Fruit fly (Drosophila melanogaster) whole organism, embryonic: Measurements from ENCODE around the gene Arfip.

Experiments used
- Atf3 ChIP-seq: fragments of 200-800 bp; sonication (Bioruptor generic); optimal IDR thresholded peaks from 3 replicates; lab custom pipeline; 2016; ENCODE audit warnings: missing biosample characterization, missing genetic modification characterization
- Bgb ChIP-seq: fragments of 200-800 bp; sonication (Bioruptor generic); IDR thresholded peaks from 2 replicates; pipeline ENCODE4 v1.3.6; 2022; ENCODE audit warnings: missing biosample characterization, missing genetic modification characterization; ENCODE audit not compliant: partially characterized antibody
- BtbVII ChIP-seq: fragments of 200-800 bp; sonication (Bioruptor generic); optimal IDR thresholded peaks from 3 replicates; lab custom pipeline; 2017; ENCODE audit warnings: missing biosample characterization, mild to moderate bottlenecking, missing genetic modification characterization
- CG10321 ChIP-seq: fragments of 200-800 bp; sonication (Bioruptor generic); IDR thresholded peaks from 2 replicates; pipeline ENCODE4 v1.3.6; 2022; ENCODE audit warnings: missing biosample characterization, missing genetic modification characterization
- CG10366 ChIP-seq: fragments of 200-800 bp; sonication (Bioruptor generic); IDR thresholded peaks from 2 replicates; pipeline ENCODE4 v1.3.6; 2022; ENCODE audit warnings: missing biosample characterization, missing genetic modification characterization
- CG10462 ChIP-seq: fragments of 200-800 bp; sonication (Bioruptor generic); optimal IDR thresholded peaks from 2 replicates; lab custom pipeline; 2016; ENCODE audit warnings: missing biosample characterization, missing genetic modification characterization
- CG10543 ChIP-seq: fragments of 200-800 bp; sonication (Bioruptor generic); optimal IDR thresholded peaks from 3 replicates; lab custom pipeline; 2017; ENCODE audit warnings: missing biosample characterization, mild to moderate bottlenecking, missing genetic modification characterization, moderate library complexity
- CG11504 ChIP-seq: fragments of 200-800 bp; sonication (Bioruptor generic); optimal IDR thresholded peaks from 3 replicates; lab custom pipeline; 2019; ENCODE audit warnings: missing biosample characterization, mild to moderate bottlenecking, missing genetic modification characterization, moderate library complexity
- CG1233 ChIP-seq: fragments of 200-800 bp; sonication (Bioruptor generic); optimal IDR thresholded peaks from 4 replicates; lab custom pipeline; 2018; ENCODE audit warnings: missing biosample characterization, mild to moderate bottlenecking, missing genetic modification characterization
- CG16815 ChIP-seq: fragments of 200-800 bp; sonication (Bioruptor generic); optimal IDR thresholded peaks from 3 replicates; lab custom pipeline; 2017; ENCODE audit warnings: missing biosample characterization, mild to moderate bottlenecking, missing genetic modification characterization
- CG30020 ChIP-seq: fragments of 200-800 bp; optimal IDR thresholded peaks from 2 replicates; lab custom pipeline; 2019; ENCODE audit warnings: missing biosample characterization, mild to moderate bottlenecking, missing genetic modification characterization, moderate library complexity
- CG33557 ChIP-seq: fragments of 200-800 bp; sonication (Bioruptor generic); optimal IDR thresholded peaks from 2 replicates; lab custom pipeline; 2019; ENCODE audit warnings: missing biosample characterization, mild to moderate bottlenecking, missing genetic modification characterization, moderate library complexity
- CG34422 ChIP-seq: fragments of 200-800 bp; sonication (Bioruptor generic); IDR thresholded peaks from 3 replicates; pipeline ENCODE4 v1.3.6; 2022; ENCODE audit warnings: missing biosample characterization, missing genetic modification characterization
- CG3726 ChIP-seq: fragments of 200-800 bp; sonication (Bioruptor generic); IDR thresholded peaks from 3 replicates; pipeline ENCODE4, ENCODE4 v1.3.6; 2022; ENCODE audit warnings: missing biosample characterization, missing genetic modification characterization
- CG4328 ChIP-seq: fragments of 200-800 bp; sonication (Bioruptor generic); optimal IDR thresholded peaks from 3 replicates; lab custom pipeline; 2017; ENCODE audit warnings: missing biosample characterization, missing genetic modification reagents, missing genetic modification characterization
- CG4424 ChIP-seq: fragments of 200-800 bp; sonication (Bioruptor generic); optimal IDR thresholded peaks from 3 replicates; lab custom pipeline; 2016; ENCODE audit warnings: missing biosample characterization, missing genetic modification characterization
- CG7987 ChIP-seq: fragments of 200-800 bp; sonication (Bioruptor generic); optimal IDR thresholded peaks from 2 replicates; lab custom pipeline; 2018; ENCODE audit warnings: missing biosample characterization, mild to moderate bottlenecking, missing genetic modification characterization, moderate library complexity
- CG8765 ChIP-seq: fragments of 200-800 bp; sonication (Bioruptor generic); IDR thresholded peaks from 2 replicates; pipeline ENCODE4 v1.3.6; 2022; ENCODE audit warnings: missing biosample characterization, missing genetic modification characterization
- CG9727 ChIP-seq: fragments of 200-800 bp; sonication (Bioruptor generic); optimal IDR thresholded peaks from 3 replicates; lab custom pipeline; 2017; ENCODE audit warnings: missing biosample characterization, mild to moderate bottlenecking, missing genetic modification characterization
- Dad ChIP-seq: fragments of 200-800 bp; sonication (Bioruptor generic); optimal IDR thresholded peaks from 3 replicates; lab custom pipeline; 2016; ENCODE audit warnings: missing biosample characterization, missing genetic modification characterization
- Dll ChIP-seq: fragments of 200-800 bp; sonication (Bioruptor generic); IDR thresholded peaks from 4 replicates; pipeline ENCODE4 v1.3.6; 2022; ENCODE audit warnings: missing biosample characterization, missing genetic modification characterization; ENCODE audit not compliant: partially characterized antibody
- Dp ChIP-seq: fragments of 200-800 bp; sonication (Bioruptor generic); optimal IDR thresholded peaks from 2 replicates; lab custom pipeline; 2018; ENCODE audit warnings: missing biosample characterization, mild to moderate bottlenecking, missing genetic modification characterization, moderate library complexity
- Drgx ChIP-seq: fragments of 200-800 bp; sonication (Bioruptor generic); IDR thresholded peaks from 2 replicates; pipeline ENCODE4 v1.3.6; 2022; ENCODE audit warnings: missing biosample characterization, missing genetic modification characterization
- E2f2 ChIP-seq: fragments of 200-800 bp; sonication (Bioruptor generic); IDR thresholded peaks from 2 replicates; pipeline ENCODE4 v1.3.6; 2022; ENCODE audit warnings: missing biosample characterization, missing genetic modification characterization
- Elba2 ChIP-seq: fragments of 200-800 bp; sonication (Bioruptor generic); optimal IDR thresholded peaks from 3 replicates; lab custom pipeline; 2016; ENCODE audit warnings: missing biosample characterization, missing genetic modification characterization
- Ets97D ChIP-seq: fragments of 200-800 bp; sonication (Bioruptor generic); optimal IDR thresholded peaks from 3 replicates; lab custom pipeline; 2016; ENCODE audit warnings: missing biosample characterization, missing genetic modification characterization
- Fer3 ChIP-seq: fragments of 200-800 bp; sonication (Bioruptor generic); optimal IDR thresholded peaks from 2 replicates; lab custom pipeline; 2018; ENCODE audit warnings: missing biosample characterization, mild to moderate bottlenecking, missing genetic modification characterization, moderate library complexity
- HLH4C ChIP-seq: fragments of 200-800 bp; sonication (Bioruptor generic); IDR thresholded peaks from 3 replicates; pipeline ENCODE4 v1.3.6; 2022; ENCODE audit warnings: missing biosample characterization, missing genetic modification characterization; ENCODE audit not compliant: partially characterized antibody
- Hmx ChIP-seq: fragments of 200-800 bp; sonication (Bioruptor generic); optimal IDR thresholded peaks from 2 replicates; lab custom pipeline; 2016; ENCODE audit warnings: missing biosample characterization, missing genetic modification characterization
- MESR4 ChIP-seq: fragments of 200-800 bp; sonication (Bioruptor generic); optimal IDR thresholded peaks from 2 replicates; lab custom pipeline; 2018; ENCODE audit warnings: missing biosample characterization, mild to moderate bottlenecking, missing genetic modification characterization, moderate library complexity
- Max ChIP-seq: fragments of 200-800 bp; sonication (Bioruptor generic); optimal IDR thresholded peaks from 2 replicates; lab custom pipeline; 2016; ENCODE audit warnings: missing biosample characterization, mild to moderate bottlenecking, missing genetic modification characterization
- Sry-δ ChIP-seq: fragments of 200-800 bp; sonication (Bioruptor generic); optimal IDR thresholded peaks from 2 replicates; lab custom pipeline; 2016; ENCODE audit warnings: missing biosample characterization, missing genetic modification characterization
- ab ChIP-seq: fragments of 200-800 bp; sonication (Bioruptor generic); optimal IDR thresholded peaks from 2 replicates; lab custom pipeline; 2016; ENCODE audit warnings: missing biosample characterization, missing genetic modification characterization
- ac ChIP-seq: fragments of 200-800 bp; sonication (Bioruptor generic); optimal IDR thresholded peaks from 3 replicates; lab custom pipeline; 2017; ENCODE audit warnings: missing biosample characterization, mild to moderate bottlenecking, missing genetic modification characterization
- cato ChIP-seq: fragments of 200-800 bp; sonication (Bioruptor generic); optimal IDR thresholded peaks from 2 replicates; lab custom pipeline; 2016; ENCODE audit warnings: missing biosample characterization, missing genetic modification characterization, borderline replicate concordance
- ftz-f1 ChIP-seq: fragments of 200-800 bp; sonication (Bioruptor generic); optimal IDR thresholded peaks from 2 replicates; lab custom pipeline; 2016; ENCODE audit warnings: missing biosample characterization, missing genetic modification characterization
- gfzf ChIP-seq: fragments of 200-800 bp; sonication (Bioruptor generic); optimal IDR thresholded peaks from 2 replicates; lab custom pipeline; 2016; ENCODE audit warnings: missing biosample characterization, mild to moderate bottlenecking, missing genetic modification characterization, moderate library complexity
- grau ChIP-seq: fragments of 200-800 bp; optimal IDR thresholded peaks from 3 replicates; lab custom pipeline; 2019; ENCODE audit warnings: missing biosample characterization, mild to moderate bottlenecking, missing genetic modification characterization, moderate library complexity
- gro ChIP-seq: fragments of 200-800 bp; sonication (Bioruptor generic); optimal IDR thresholded peaks from 2 replicates; lab custom pipeline; 2016; ENCODE audit warnings: missing biosample characterization, missing genetic modification characterization
- h ChIP-seq: fragments of >200 bp; optimal IDR thresholded peaks from 2 replicates; lab custom pipeline; 2017
- ken ChIP-seq: fragments of 200-800 bp; sonication (Bioruptor generic); IDR thresholded peaks from 3 replicates; pipeline ENCODE4 v1.3.6; 2022; ENCODE audit warnings: missing biosample characterization, missing genetic modification characterization
- lov ChIP-seq, 2 experiments: fragments of 200-800 bp in 1 of 2; fragments of >200 bp in 1 of 2; sonication (Bioruptor generic) in 1 of 2; IDR thresholded peaks in 1 of 2; optimal IDR thresholded peaks in 1 of 2; 2 replicates in 1 of 2; 3 replicates in 1 of 2; pipeline versions ENCODE4 v1.3.6 to Lab custom; 2017 to 2022; ENCODE audit warnings: missing biosample characterization in 1 of 2, missing genetic modification characterization in 1 of 2
- mirr ChIP-seq: fragments of 200-800 bp; sonication (Bioruptor generic); optimal IDR thresholded peaks from 3 replicates; lab custom pipeline; 2018; ENCODE audit warnings: missing biosample characterization, mild to moderate bottlenecking, missing genetic modification characterization
- sd ChIP-seq: fragments of 200-800 bp; sonication (Bioruptor generic); optimal IDR thresholded peaks from 3 replicates; lab custom pipeline; 2018; ENCODE audit warnings: missing biosample characterization, mild to moderate bottlenecking, missing genetic modification characterization, moderate library complexity
- sim ChIP-seq: fragments of 200-800 bp; sonication (Bioruptor generic); IDR thresholded peaks from 2 replicates; pipeline ENCODE4 v1.3.6; 2022; ENCODE audit warnings: missing biosample characterization, missing genetic modification characterization
- sqz ChIP-seq: fragments of 200-800 bp; sonication (Bioruptor generic); optimal IDR thresholded peaks from 3 replicates; lab custom pipeline; 2018; ENCODE audit warnings: missing biosample characterization, mild to moderate bottlenecking, missing genetic modification characterization
- stwl ChIP-seq: fragments of 200-800 bp; sonication (Bioruptor generic); optimal IDR thresholded peaks from 3 replicates; lab custom pipeline; 2018; ENCODE audit warnings: missing biosample characterization, mild to moderate bottlenecking, missing genetic modification characterization, moderate library complexity
- vvl ChIP-seq: fragments of 200-800 bp; sonication (Bioruptor generic); IDR thresholded peaks from 2 replicates; pipeline ENCODE4 v1.3.6; 2022; ENCODE audit warnings: missing biosample characterization, missing genetic modification characterization
- wek ChIP-seq: fragments of 200-800 bp; sonication (Bioruptor generic); optimal IDR thresholded peaks from 3 replicates; lab custom pipeline; 2018; ENCODE audit warnings: missing biosample characterization, mild to moderate bottlenecking, missing genetic modification characterization, moderate library complexity
- wor ChIP-seq: fragments of 200-800 bp; sonication (Bioruptor generic); IDR thresholded peaks from 2 replicates; pipeline ENCODE4 v1.3.6; 2022; ENCODE audit warnings: missing biosample characterization, missing genetic modification characterization
- z ChIP-seq: fragments of 200-800 bp; sonication (Bioruptor generic); IDR thresholded peaks from 3 replicates; pipeline ENCODE4 v1.3.6; 2022; ENCODE audit warnings: missing biosample characterization, missing genetic modification characterization

Arfip gene

DNA sequence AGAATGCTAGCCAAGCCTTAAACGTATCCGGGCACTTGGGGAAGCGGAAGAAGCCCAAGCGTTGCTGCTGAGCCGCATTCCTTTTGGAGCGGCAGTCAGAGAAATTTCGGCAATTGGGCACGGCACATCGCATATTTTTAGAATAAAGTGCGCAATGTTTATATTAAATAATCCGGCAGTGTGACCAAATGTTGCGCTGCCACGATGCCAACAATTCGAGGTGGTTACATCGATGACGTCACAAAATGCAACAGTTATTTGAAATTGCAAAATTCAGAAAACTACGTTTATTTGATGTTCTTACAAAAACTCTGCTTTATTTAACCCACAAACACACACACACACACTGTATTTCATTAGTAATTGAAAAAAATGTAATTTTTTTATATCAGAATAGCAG lies 14.9 kb downstream of the Arfip start, which contains the start of gene CG6689 (continued):
- TF ChIP-seq CG16815: no peak
- no peak for TF ChIP-seq ac (GFP tag; lab: Kevin White, UChicago)
- no peak for TF ChIP-seq CG33557
- no peak for TF ChIP-seq CG10321 (GFP tag; lab: Robert Waterston, UW)
- TF ChIP-seq ftz-f1: peak; percentile 77
- TF ChIP-seq BtbVII: peak; percentile 58
- peak; percentile 1 for TF ChIP-seq Hmx (GFP tag; lab: Kevin White, UChicago)
- peak; percentile 31 for TF ChIP-seq CG7987
- TF ChIP-seq wek (GFP tag; lab: Kevin White, UChicago): no peak
- no peak for TF ChIP-seq CG9727 (GFP tag; lab: Kevin White, UChicago)
- no peak for TF ChIP-seq sim (GFP tag; lab: Robert Waterston, UW)
- no peak for TF ChIP-seq Drgx (GFP tag; lab: Robert Waterston, UW)
- peak; percentile 32; the same call in 1 of the 2 replicates for TF ChIP-seq Bgb (GFP tag; lab: Robert Waterston, UW)
- no peak for TF ChIP-seq z (GFP tag; lab: Robert Waterston, UW)
- no peak for TF ChIP-seq CG4424 (GFP tag; lab: Kevin White, UChicago)
- TF ChIP-seq Ets97D (GFP tag; lab: Kevin White, UChicago): peak; percentile 37
- TF ChIP-seq Atf3 (GFP tag; lab: Kevin White, UChicago): peak; percentile 10
- no peak for TF ChIP-seq cato (GFP tag; lab: Kevin White, UChicago)
- no peak for TF ChIP-seq CG1233 (GFP tag; lab: Kevin White, UChicago)
- TF ChIP-seq Sry-δ (GFP tag; lab: Kevin White, UChicago): peak; percentile 31
- TF ChIP-seq grau (tag; lab: Kevin White, UChicago): peak; percentile 25
- peak; percentile 48 for TF ChIP-seq Elba2
- TF ChIP-seq Fer3 (tag; lab: Kevin White, UChicago): no peak
- no peak for TF ChIP-seq Dad (GFP tag; lab: Kevin White, UChicago)
- TF ChIP-seq E2f2 (GFP tag; lab: Robert Waterston, UW): peak; percentile 77
- no peak for TF ChIP-seq CG3726 (GFP tag; lab: Robert Waterston, UW)
- no peak for TF ChIP-seq CG11504
- TF ChIP-seq h (lab: Kevin White, UChicago): no peak
- no peak for TF ChIP-seq Dll
- peak; percentile 87 for TF ChIP-seq MESR4 (GFP tag; lab: Kevin White, UChicago)
- TF ChIP-seq CG10366 (GFP tag; lab: Robert Waterston, UW): no peak
- peak; percentile 47 for TF ChIP-seq gro (GFP tag; lab: Kevin White, UChicago)
- TF ChIP-seq CG10543 (GFP tag; lab: Kevin White, UChicago): no peak
- TF ChIP-seq CG30020 (tag; lab: Kevin White, UChicago): peak; percentile 28
- TF ChIP-seq ken (GFP tag; lab: Robert Waterston, UW): no peak
- no peak for TF ChIP-seq sqz (GFP tag; lab: Kevin White, UChicago)
- TF ChIP-seq vvl: peak; percentile 78
- no peak for TF ChIP-seq CG4328 (GFP tag; lab: Kevin White, UChicago)
- TF ChIP-seq ab (GFP tag; lab: Kevin White, UChicago): no peak
- peak; percentile 41; the same call in 1 of the 3 replicates for TF ChIP-seq CG34422
- no peak for TF ChIP-seq wor
- TF ChIP-seq sd (tag; lab: Kevin White, UChicago): peak; percentile 68
- 0 out of 3 replicates have a peak, but pooled peaks have one; percentile 15 for TF ChIP-seq HLH4C (GFP tag; lab: Robert Waterston, UW)
- TF ChIP-seq lov (optimal IDR thresholded peaks at IDR 0.05; lab: Kevin White, UChicago): no peak
- peak; percentile 54; the same call in 1 of the 3 replicates for TF ChIP-seq lov (GFP tag; IDR thresholded peaks at IDR 0.05; lab: Robert Waterston, UW)
- TF ChIP-seq mirr (GFP tag; lab: Kevin White, UChicago): no peak
- TF ChIP-seq CG10462 (GFP tag; lab: Kevin White, UChicago): no peak
- TF ChIP-seq Max (GFP tag; lab: Kevin White, UChicago): no peak
- TF ChIP-seq stwl: peak; percentile 40
- peak; percentile 66 for TF ChIP-seq gfzf (GFP tag; lab: Kevin White, UChicago)
- peak; percentile 69 for TF ChIP-seq Dp (GFP tag; lab: Kevin White, UChicago)
- TF ChIP-seq CG8765 (GFP tag; lab: Robert Waterston, UW): no peak
